Fruit fly (Drosophila melanogaster) whole organism, wandering third instar larva: Measurements from ENCODE around the gene cona.

Experiments
- Abd-B ChIP-seq: fragments of >200 bp; optimal IDR thresholded peaks from 2 replicates; lab custom pipeline; 2017; ENCODE audit warnings: missing biosample characterization, missing genetic modification characterization
- CG32264 ChIP-seq: fragments of 200-800 bp; sonication (Bioruptor generic); optimal IDR thresholded peaks from 2 replicates; lab custom pipeline; 2016; ENCODE audit warnings: missing biosample characterization, missing genetic modification characterization
- CG9705 ChIP-seq: fragments of 200-800 bp; sonication (Bioruptor generic); optimal IDR thresholded peaks from 2 replicates; lab custom pipeline; 2018; ENCODE audit warnings: missing biosample characterization, mild to moderate bottlenecking, missing genetic modification characterization
- CrebA ChIP-seq: fragments of 200-800 bp; sonication (Bioruptor generic); optimal IDR thresholded peaks from 2 replicates; lab custom pipeline; 2016; ENCODE audit warnings: missing biosample characterization, mild to moderate bottlenecking, missing genetic modification characterization, borderline replicate concordance
- Dfd ChIP-seq: fragments of >200 bp; optimal IDR thresholded peaks from 2 replicates; lab custom pipeline; 2017; ENCODE audit warnings: missing biosample characterization, missing genetic modification characterization
- Dif ChIP-seq: fragments of 200-275, 200-300 bp; sonication (Bioruptor generic); optimal IDR thresholded peaks from 2 replicates; lab custom pipeline; 2018; ENCODE audit warnings: missing biosample characterization, missing genetic modification characterization; ENCODE audit not compliant: partially characterized antibody
- GATAd ChIP-seq: sonication (Bioruptor generic); optimal IDR thresholded peaks from 2 replicates; lab custom pipeline; 2016; ENCODE audit warnings: missing biosample characterization, missing genetic modification characterization
- HLH106 ChIP-seq: fragments of 200-800 bp; optimal IDR thresholded peaks from 3 replicates; lab custom pipeline; 2019; ENCODE audit warnings: missing biosample characterization, mild to moderate bottlenecking, missing genetic modification characterization, moderate library complexity
- Hnf4 ChIP-seq: fragments of 200-800 bp; sonication (Bioruptor generic); optimal IDR thresholded peaks from 2 replicates; lab custom pipeline; 2016; ENCODE audit warnings: missing biosample characterization, mild to moderate bottlenecking, missing genetic modification characterization
- Hr78 ChIP-seq: fragments of >200 bp; optimal IDR thresholded peaks from 2 replicates; lab custom pipeline; 2017; ENCODE audit warnings: missing biosample characterization, missing genetic modification characterization
- Hr83 ChIP-seq: fragments of 200-300 bp; sonication (Bioruptor generic); optimal IDR thresholded peaks from 2 replicates; lab custom pipeline; 2016; ENCODE audit warnings: missing biosample characterization, mild to moderate bottlenecking, missing genetic modification characterization, moderate library complexity; ENCODE audit not compliant: poor library complexity, severe bottlenecking
- Jra ChIP-seq: sonication (Bioruptor generic); optimal IDR thresholded peaks from 2 replicates; lab custom pipeline; 2016; ENCODE audit warnings: missing biosample characterization, missing genetic modification characterization
- Mio ChIP-seq: sonication (Bioruptor generic); optimal IDR thresholded peaks from 2 replicates; lab custom pipeline; 2016; ENCODE audit warnings: missing biosample characterization, missing genetic modification characterization
- Myc ChIP-seq: fragments of >200 bp; optimal IDR thresholded peaks from 2 replicates; lab custom pipeline; 2017
- N ChIP-seq: fragments of >200 bp; optimal IDR thresholded peaks from 2 replicates; lab custom pipeline; 2018; ENCODE audit warnings: missing biosample characterization, missing external identifiers, missing genetic modification characterization
- OdsH ChIP-seq: fragments of 200-800 bp; sonication (Bioruptor generic); optimal IDR thresholded peaks from 2 replicates; lab custom pipeline; 2016; ENCODE audit warnings: missing biosample characterization, mild to moderate bottlenecking, missing genetic modification characterization
- Rel ChIP-seq, 2 experiments: fragments of 200-800 bp; sonication (Bioruptor generic) in 1 of 2; optimal IDR thresholded peaks; 2 replicates in 1 of 2; 3 replicates in 1 of 2; lab custom pipeline; 2016 to 2019; ENCODE audit warnings: mild to moderate bottlenecking in 2 of 2, missing biosample characterization in 2 of 2, missing genetic modification characterization in 2 of 2, moderate library complexity in 1 of 2
- Sp1 ChIP-seq: fragments of 200-800 bp; sonication (Bioruptor generic); optimal IDR thresholded peaks from 3 replicates; lab custom pipeline; 2019; ENCODE audit warnings: missing biosample characterization, mild to moderate bottlenecking, missing genetic modification characterization, moderate library complexity
- Vsx2 ChIP-seq: fragments of 200-300, 225-300 bp; sonication (Bioruptor generic); optimal IDR thresholded peaks from 2 replicates; lab custom pipeline; 2018; ENCODE audit warnings: missing biosample characterization, missing genetic modification characterization; ENCODE audit not compliant: partially characterized antibody
- br ChIP-seq: fragments of 200-800 bp; sonication (Bioruptor generic); optimal IDR thresholded peaks from 2 replicates; lab custom pipeline; 2016; ENCODE audit warnings: missing biosample characterization, missing genetic modification characterization
- brk ChIP-seq: fragments of 200-800 bp; sonication (Bioruptor generic); optimal IDR thresholded peaks from 2 replicates; lab custom pipeline; 2016; ENCODE audit warnings: missing biosample characterization, mild to moderate bottlenecking, missing genetic modification characterization
- dl ChIP-seq, 2 experiments: fragments of 175-275, 200-275 bp in 1 of 2; fragments of 200-275 bp in 1 of 2; sonication (Bioruptor generic); optimal IDR thresholded peaks; lab custom pipeline; 2018; ENCODE audit warnings: mild to moderate bottlenecking in 2 of 2, missing biosample characterization in 2 of 2, missing genetic modification characterization in 2 of 2, moderate library complexity in 2 of 2; ENCODE audit not compliant: partially characterized antibody in 2 of 2, insufficient read depth in 1 of 2
- dmrt93B ChIP-seq: fragments of 200-800 bp; sonication (Bioruptor generic); optimal IDR thresholded peaks from 2 replicates; lab custom pipeline; 2018; ENCODE audit warnings: missing biosample characterization, mild to moderate bottlenecking, missing genetic modification characterization
- dsf ChIP-seq: sonication (Bioruptor generic); optimal IDR thresholded peaks from 2 replicates; lab custom pipeline; 2016; ENCODE audit warnings: missing biosample characterization, missing genetic modification characterization, borderline replicate concordance
- ey ChIP-seq: fragments of 200-800 bp; sonication (Bioruptor generic); optimal IDR thresholded peaks from 2 replicates; lab custom pipeline; 2016; ENCODE audit warnings: missing biosample characterization, missing genetic modification characterization
- foxo ChIP-seq, 2 experiments: fragments of 200-800 bp; sonication (Bioruptor generic); optimal IDR thresholded peaks; 2 replicates in 1 of 2; 3 replicates in 1 of 2; lab custom pipeline; 2016 to 2017; ENCODE audit warnings: missing biosample characterization in 2 of 2, missing genetic modification characterization in 2 of 2
- fru ChIP-seq: fragments of 200-800 bp; sonication (Bioruptor generic); optimal IDR thresholded peaks from 3 replicates; lab custom pipeline; 2016; ENCODE audit warnings: missing biosample characterization, mild to moderate bottlenecking, missing genetic modification characterization
- h ChIP-seq: fragments of 200-800 bp; sonication (Bioruptor generic); optimal IDR thresholded peaks from 3 replicates; lab custom pipeline; 2016; ENCODE audit warnings: missing biosample characterization, mild to moderate bottlenecking, missing genetic modification characterization
- jim ChIP-seq: fragments of 175-275, 200-325 bp; sonication (Bioruptor generic); optimal IDR thresholded peaks from 2 replicates; lab custom pipeline; 2016; ENCODE audit warnings: missing biosample characterization, mild to moderate bottlenecking, missing genetic modification characterization
- lola ChIP-seq: fragments of >200 bp; optimal IDR thresholded peaks from 2 replicates; lab custom pipeline; 2017; ENCODE audit warnings: missing biosample characterization, missing genetic modification characterization
- pan ChIP-seq: fragments of >200 bp; optimal IDR thresholded peaks from 2 replicates; lab custom pipeline; 2017
- psq ChIP-seq: fragments of 200-800 bp; sonication (Bioruptor generic); optimal IDR thresholded peaks from 3 replicates; lab custom pipeline; 2017; ENCODE audit warnings: missing biosample characterization, mild to moderate bottlenecking, missing genetic modification characterization, moderate library complexity
- rgr ChIP-seq: fragments of 200-800 bp; sonication (Bioruptor generic); optimal IDR thresholded peaks from 3 replicates; lab custom pipeline; 2016; ENCODE audit warnings: missing biosample characterization, mild to moderate bottlenecking, missing genetic modification characterization
- sage ChIP-seq: fragments of 200-800 bp; sonication (Bioruptor generic); optimal IDR thresholded peaks from 2 replicates; lab custom pipeline; 2016; ENCODE audit warnings: missing biosample characterization, mild to moderate bottlenecking, missing genetic modification characterization
- sv ChIP-seq: fragments of 200-800 bp; sonication (Bioruptor generic); optimal IDR thresholded peaks from 3 replicates; lab custom pipeline; 2016; ENCODE audit warnings: missing biosample characterization, missing genetic modification characterization
- tai ChIP-seq: sonication (Bioruptor generic); optimal IDR thresholded peaks from 2 replicates; lab custom pipeline; 2016; ENCODE audit warnings: missing biosample characterization, missing genetic modification characterization
- usp ChIP-seq: fragments of >200 bp; optimal IDR thresholded peaks from 2 replicates; lab custom pipeline; 2017; ENCODE audit warnings: missing biosample characterization, missing genetic modification characterization
- woc ChIP-seq: sonication (Bioruptor generic); optimal IDR thresholded peaks from 2 replicates; lab custom pipeline; 2016; ENCODE audit warnings: missing biosample characterization, mild to moderate bottlenecking, missing genetic modification characterization

cona gene

dm6 chr3R:18397834-18398378 is 12.3 kb downstream of the cona start:
- no peak for TF ChIP-seq Hr83 (GFP tag; lab: Kevin White, UChicago)
- peak; percentile 72 for TF ChIP-seq Vsx2 (GFP tag; lab: Kevin White, UChicago)

DNA sequence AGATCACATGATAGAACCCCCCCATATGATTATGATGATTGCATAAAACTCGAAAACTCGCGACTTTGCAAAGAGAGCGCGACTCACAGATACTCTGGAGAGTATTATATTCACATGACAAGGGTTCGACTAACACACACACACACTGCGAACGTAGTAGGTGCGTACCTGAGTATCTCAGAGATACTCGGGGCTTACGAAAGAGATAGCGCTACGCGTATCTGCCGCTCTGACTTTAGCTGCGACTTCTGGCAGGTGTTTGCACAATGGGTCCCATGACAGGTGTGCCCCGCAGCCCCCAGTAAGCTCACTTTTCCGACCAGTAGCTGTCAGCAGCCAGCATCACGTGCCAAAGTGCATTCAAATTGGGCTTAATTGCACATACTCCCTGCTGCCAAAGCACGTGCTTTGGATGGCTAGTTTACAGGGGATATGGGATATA is 12.9 kb downstream of the cona start:
- peak; percentile 76 for TF ChIP-seq Hr83 (GFP tag; lab: Kevin White, UChicago)
- TF ChIP-seq h (GFP tag; lab: Kevin White, UChicago) = no peak
- peak; percentile 83 for TF ChIP-seq Vsx2 (GFP tag; lab: Kevin White, UChicago)
- peak; percentile 17 for TF ChIP-seq Myc (lab: Kevin White, UChicago)
- no peak for TF ChIP-seq HLH106 (tag; lab: Kevin White, UChicago)
- no peak for TF ChIP-seq brk (GFP tag; lab: Kevin White, UChicago)
- TF ChIP-seq foxo (GFP tag; optimal IDR thresholded peaks at IDR 0.05; lab: Kevin White, UChicago) = no peak
- TF ChIP-seq ey = no peak
- no peak for TF ChIP-seq fru (GFP tag; lab: Kevin White, UChicago)
- no peak for TF ChIP-seq Jra (GFP tag; lab: Kevin White, UChicago)
- peak; percentile 79 for TF ChIP-seq Dif (GFP tag; lab: Kevin White, UChicago)
- peak; percentile 53 for TF ChIP-seq Hnf4 (GFP tag; lab: Kevin White, UChicago)
- peak; percentile 11 to 51 for TF ChIP-seq dl (GFP tag; optimal IDR thresholded peaks at IDR 0.05; lab: Kevin White, UChicago; ENCODE audit: insufficient read depth in 1 of 2, partially characterized antibody in 2 of 2)
- TF ChIP-seq, all 38 proteins: peak for 6

DNA sequence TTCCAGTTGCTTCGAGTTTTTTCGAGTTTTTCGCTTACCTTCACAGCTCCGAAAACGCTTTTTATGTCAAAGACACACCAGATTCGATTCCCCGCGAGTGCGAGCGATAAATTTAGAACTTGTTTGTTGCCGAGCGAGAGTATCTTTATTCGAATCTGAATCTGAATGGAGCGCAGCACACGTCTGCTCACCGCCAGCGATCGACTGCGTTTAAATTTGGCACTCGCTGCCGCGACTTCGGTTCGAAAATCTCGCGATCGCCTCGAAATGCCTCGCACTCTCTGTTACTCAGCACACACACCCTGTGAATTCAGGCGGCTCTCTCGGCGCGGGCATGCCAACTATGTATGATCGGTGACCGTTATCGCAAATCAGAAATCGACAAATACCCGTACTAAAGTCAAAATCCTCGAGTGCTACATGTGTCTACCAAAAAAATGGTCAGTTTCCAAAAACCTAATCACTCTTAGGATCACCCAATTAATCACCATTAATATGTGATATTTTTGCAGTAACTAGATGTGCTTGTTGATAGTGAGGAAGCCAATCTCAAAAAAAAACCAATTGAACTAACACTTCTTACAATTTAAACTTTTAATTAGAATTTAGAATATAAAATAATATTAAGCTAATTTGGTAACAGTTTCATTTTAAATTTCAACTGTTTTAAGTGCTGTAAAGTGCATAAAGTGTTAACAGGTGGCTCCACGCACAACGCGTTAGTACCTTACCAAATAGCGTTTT is 13.5 kb downstream of the cona start, which contains the start of gene Vha100-2:
Vha100-2 (minus strand) TSS at position 216 of the 744 bp plus-strand sequence.
- TF ChIP-seq N (GFP tag; lab: Kevin White, UChicago) (no peak), pan (lab: Kevin White, UChicago) (no peak), CrebA (GFP tag; lab: Kevin White, UChicago) (no peak), rgr (GFP tag; lab: Kevin White, UChicago) (no peak), Vsx2 (GFP tag; lab: Kevin White, UChicago) (peak; percentile 90), Dfd (GFP tag; lab: Kevin White, UChicago) (no peak), sage (GFP tag; lab: Kevin White, UChicago) (no peak), Rel (GFP tag; optimal IDR thresholded peaks at IDR 0.05; lab: Kevin White, UChicago) (no peak), Rel (tag; optimal IDR thresholded peaks at IDR 0.05; lab: Kevin White, UChicago) (peak; percentile 28), Myc (lab: Kevin White, UChicago) (peak; percentile 35), Hnf4 (GFP tag; lab: Kevin White, UChicago) (peak; percentile 54), woc (peak; percentile 55), psq (GFP tag; lab: Kevin White, UChicago) (no peak), fru (GFP tag; lab: Kevin White, UChicago) (no peak), brk (GFP tag; lab: Kevin White, UChicago) (peak; percentile 63), dl (GFP tag; optimal IDR thresholded peaks at IDR 0.05; lab: Kevin White, UChicago; ENCODE audit: insufficient read depth in 1 of 2, partially characterized antibody in 2 of 2) (peak in 1 of 2 experiments; percentile 71), sv (GFP tag; lab: Kevin White, UChicago) (peak; percentile 35), OdsH (GFP tag; lab: Kevin White, UChicago) (no peak), ey (no peak), CG9705 (GFP tag; lab: Kevin White, UChicago) (no peak), lola (no peak), dsf (no peak), br (GFP tag; lab: Kevin White, UChicago) (no peak), Hr78 (GFP tag; lab: Kevin White, UChicago) (no peak), h (GFP tag; lab: Kevin White, UChicago) (no peak), Mio (GFP tag; lab: Kevin White, UChicago) (no peak), Abd-B (GFP tag; lab: Kevin White, UChicago) (no peak), HLH106 (tag; lab: Kevin White, UChicago) (no peak), foxo (GFP tag; optimal IDR thresholded peaks at IDR 0.05; lab: Kevin White, UChicago) (peak in 1 of 2 experiments; percentile 27), CG32264 (GFP tag; lab: Kevin White, UChicago) (no peak), Dif (GFP tag; lab: Kevin White, UChicago) (peak; percentile 77), Sp1 (peak; percentile 23), tai (GFP tag; lab: Kevin White, UChicago) (no peak), usp (no peak), dmrt93B (GFP tag; lab: Kevin White, UChicago) (no peak), Jra (GFP tag; lab: Kevin White, UChicago) (peak; percentile 28), Hr83 (GFP tag; lab: Kevin White, UChicago) (peak; percentile 84), GATAd (no peak), jim (GFP tag; lab: Kevin White, UChicago) (no peak)
